Fruit fly (Drosophila melanogaster) whole organism, embryonic: ENCODE measurements around the gene Tps1.
A peak's percentile ranks its signal among the peaks of the same experiment; 100 is the strongest.

Source experiments
- BEAF-32 ChIP-seq: fragments of 200-800 bp; sonication (Bioruptor generic); optimal IDR thresholded peaks from 3 replicates; lab custom pipeline; 2017; ENCODE audit warnings: missing biosample characterization, missing genetic modification characterization, mild to moderate bottlenecking, moderate library complexity, missing genetic modification reagents
- C15 ChIP-seq: fragments of 200-800 bp; sonication (Bioruptor generic); IDR thresholded peaks from 3 replicates; pipeline ENCODE4 v1.3.6; 2022; ENCODE audit warnings: missing biosample characterization, missing genetic modification characterization
- CG10267 ChIP-seq: fragments of 200-800 bp; sonication (Bioruptor generic); optimal IDR thresholded peaks from 2 replicates; lab custom pipeline; 2018; ENCODE audit warnings: missing biosample characterization, mild to moderate bottlenecking, missing genetic modification characterization, moderate library complexity
- CG11723 ChIP-seq: fragments of 200-800 bp; sonication (Bioruptor generic); optimal IDR thresholded peaks from 2 replicates; lab custom pipeline; 2017; ENCODE audit warnings: missing biosample characterization, mild to moderate bottlenecking, missing genetic modification characterization
- CG1233 ChIP-seq: fragments of 200-800 bp; sonication (Bioruptor generic); optimal IDR thresholded peaks from 4 replicates; lab custom pipeline; 2018; ENCODE audit warnings: missing biosample characterization, mild to moderate bottlenecking, missing genetic modification characterization
- CG12769 ChIP-seq: fragments of 200-800 bp; sonication (Bioruptor generic); optimal IDR thresholded peaks from 2 replicates; lab custom pipeline; 2019; ENCODE audit warnings: missing biosample characterization, mild to moderate bottlenecking, missing genetic modification characterization, moderate library complexity
- CG13287 ChIP-seq: fragments of 200-800 bp; sonication (Bioruptor generic); IDR thresholded peaks from 2 replicates; pipeline ENCODE4 v1.3.6; 2022; ENCODE audit warnings: missing biosample characterization, missing genetic modification characterization; ENCODE audit not compliant: partially characterized antibody
- CG13624 ChIP-seq: fragments of 200-800 bp; sonication (Bioruptor generic); optimal IDR thresholded peaks from 2 replicates; lab custom pipeline; 2016; ENCODE audit warnings: missing biosample characterization, missing genetic modification characterization
- CG14710 ChIP-seq: fragments of 200-800 bp; sonication (Bioruptor generic); optimal IDR thresholded peaks from 3 replicates; lab custom pipeline; 2019; ENCODE audit warnings: missing biosample characterization, mild to moderate bottlenecking, missing genetic modification characterization, moderate library complexity
- CG16813 ChIP-seq: fragments of 200-800 bp; sonication (Bioruptor generic); IDR thresholded peaks from 3 replicates; pipeline ENCODE4 v1.3.6; 2022; ENCODE audit warnings: missing biosample characterization, missing genetic modification characterization; ENCODE audit not compliant: partially characterized antibody
- CG16863 ChIP-seq: fragments of 200-800 bp; sonication (Bioruptor generic); optimal IDR thresholded peaks from 3 replicates; lab custom pipeline; 2016; ENCODE audit warnings: missing biosample characterization, missing genetic modification characterization
- CG17186 ChIP-seq: fragments of 200-800 bp; sonication (Bioruptor generic); optimal IDR thresholded peaks from 3 replicates; lab custom pipeline; 2017; ENCODE audit warnings: missing biosample characterization, missing genetic modification reagents, missing genetic modification characterization
- CG2116 ChIP-seq: fragments of 200-800 bp; sonication (Bioruptor generic); optimal IDR thresholded peaks from 3 replicates; lab custom pipeline; 2018; ENCODE audit warnings: missing biosample characterization, mild to moderate bottlenecking, missing genetic modification characterization
- CG43689 ChIP-seq: fragments of 200-800 bp; sonication (Bioruptor generic); IDR thresholded peaks from 2 replicates; pipeline ENCODE4 v1.3.6; 2022; ENCODE audit warnings: missing biosample characterization, missing genetic modification characterization
- CG4617 ChIP-seq: fragments of 200-800 bp; sonication (Bioruptor generic); optimal IDR thresholded peaks from 3 replicates; lab custom pipeline; 2016; ENCODE audit warnings: missing biosample characterization, missing genetic modification characterization, borderline replicate concordance
- CG7928 ChIP-seq: fragments of 200-800 bp; sonication (Bioruptor generic); optimal IDR thresholded peaks from 2 replicates; lab custom pipeline; 2017; ENCODE audit warnings: missing biosample characterization, mild to moderate bottlenecking, missing genetic modification characterization
- CG9797 ChIP-seq: fragments of 200-800 bp; sonication (Bioruptor generic); optimal IDR thresholded peaks from 3 replicates; lab custom pipeline; 2018; ENCODE audit warnings: missing biosample characterization, mild to moderate bottlenecking, missing genetic modification characterization
- Dll ChIP-seq: fragments of 200-800 bp; sonication (Bioruptor generic); IDR thresholded peaks from 4 replicates; pipeline ENCODE4 v1.3.6; 2022; ENCODE audit warnings: missing biosample characterization, missing genetic modification characterization; ENCODE audit not compliant: partially characterized antibody
- Dp ChIP-seq: fragments of 200-800 bp; sonication (Bioruptor generic); optimal IDR thresholded peaks from 2 replicates; lab custom pipeline; 2018; ENCODE audit warnings: missing biosample characterization, mild to moderate bottlenecking, missing genetic modification characterization, moderate library complexity
- Dref ChIP-seq: fragments of 200-800 bp; sonication (Bioruptor generic); IDR thresholded peaks from 2 replicates; pipeline ENCODE4 v1.3.6; 2022; ENCODE audit warnings: missing biosample characterization, missing genetic modification characterization
- GATAe ChIP-seq: fragments of 200-800 bp; sonication (Bioruptor generic); conservative IDR thresholded peaks from 2 replicates; pipeline ENCODE4 v1.3.6; 2022; ENCODE audit warnings: missing biosample characterization, missing genetic modification characterization
- HLH4C ChIP-seq: fragments of 200-800 bp; sonication (Bioruptor generic); IDR thresholded peaks from 3 replicates; pipeline ENCODE4 v1.3.6; 2022; ENCODE audit warnings: missing biosample characterization, missing genetic modification characterization; ENCODE audit not compliant: partially characterized antibody
- HLH54F ChIP-seq: fragments of 200-800 bp; sonication (Bioruptor generic); optimal IDR thresholded peaks from 3 replicates; lab custom pipeline; 2016; ENCODE audit warnings: missing biosample characterization, missing genetic modification characterization
- Hand ChIP-seq: fragments of 200-800 bp; sonication (Bioruptor generic); optimal IDR thresholded peaks from 2 replicates; lab custom pipeline; 2017; ENCODE audit warnings: mild to moderate bottlenecking, missing biosample characterization, missing genetic modification reagents, missing genetic modification characterization
- Lhr ChIP-seq: fragments of 200-800 bp; sonication (Bioruptor generic); optimal IDR thresholded peaks from 3 replicates; lab custom pipeline; 2017; ENCODE audit warnings: mild to moderate bottlenecking, missing biosample characterization, missing genetic modification reagents, missing genetic modification characterization
- MBD-R2 ChIP-seq: fragments of 200-800 bp; sonication (Bioruptor generic); IDR thresholded peaks from 2 replicates; pipeline ENCODE4 v1.3.6; 2022; ENCODE audit warnings: missing biosample characterization, missing genetic modification characterization
- MESR4 ChIP-seq: fragments of 200-800 bp; sonication (Bioruptor generic); optimal IDR thresholded peaks from 2 replicates; lab custom pipeline; 2018; ENCODE audit warnings: missing biosample characterization, mild to moderate bottlenecking, missing genetic modification characterization, moderate library complexity
- Med ChIP-seq: fragments of 200-800 bp; sonication (Bioruptor generic); peaks from one replicate; lab custom pipeline; 2016; ENCODE audit warnings: missing biosample characterization, missing genetic modification characterization, mild to moderate bottlenecking, inconsistent platforms, moderate library complexity
- Myb ChIP-seq: fragments of 200-800 bp; sonication (Bioruptor generic); optimal IDR thresholded peaks from 2 replicates; lab custom pipeline; 2016; ENCODE audit warnings: missing biosample characterization, missing genetic modification characterization
- Scr ChIP-seq: fragments of 200-800 bp; sonication (Bioruptor generic); IDR thresholded peaks from 2 replicates; pipeline ENCODE4 v1.3.6; 2022; ENCODE audit warnings: missing biosample characterization, missing genetic modification characterization; ENCODE audit not compliant: partially characterized antibody
- amos ChIP-seq: fragments of 200-800 bp; sonication (Bioruptor generic); IDR thresholded peaks from 2 replicates; pipeline ENCODE4 v1.3.6; 2022; ENCODE audit warnings: missing biosample characterization, missing genetic modification characterization; ENCODE audit not compliant: partially characterized antibody
- bbx ChIP-seq: fragments of 200-800 bp; sonication (Bioruptor generic); IDR thresholded peaks from 2 replicates; pipeline ENCODE4 v1.3.6; 2022; ENCODE audit warnings: missing biosample characterization, missing genetic modification characterization; ENCODE audit not compliant: partially characterized antibody
- cg ChIP-seq: fragments of 200-800 bp; sonication (Bioruptor generic); optimal IDR thresholded peaks from 3 replicates; lab custom pipeline; 2019; ENCODE audit warnings: missing biosample characterization, mild to moderate bottlenecking, missing genetic modification characterization, moderate library complexity
- chinmo ChIP-seq: fragments of 200-800 bp; sonication (Bioruptor generic); IDR thresholded peaks from 4 replicates; pipeline ENCODE4 v1.3.6; 2022; ENCODE audit warnings: missing biosample characterization, missing genetic modification characterization; ENCODE audit not compliant: partially characterized antibody
- crp ChIP-seq, 2 experiments: fragments of 200-800 bp; sonication (Bioruptor generic); optimal IDR thresholded peaks; 2 replicates in 1 of 2; 3 replicates in 1 of 2; lab custom pipeline; 2017; ENCODE audit warnings: missing biosample characterization in 2 of 2, missing genetic modification characterization in 2 of 2, mild to moderate bottlenecking in 1 of 2, moderate library complexity in 1 of 2
- esg ChIP-seq: fragments of 200-800 bp; sonication (Bioruptor generic); conservative IDR thresholded peaks from 2 replicates; pipeline ENCODE4 v1.3.6; 2022; ENCODE audit warnings: missing biosample characterization, missing genetic modification characterization
- gcm2 ChIP-seq: fragments of 200-800 bp; sonication (Bioruptor generic); optimal IDR thresholded peaks from 2 replicates; lab custom pipeline; 2016; ENCODE audit warnings: missing biosample characterization, missing genetic modification characterization
- grn ChIP-seq: fragments of 200-800 bp; sonication (Bioruptor generic); optimal IDR thresholded peaks from 3 replicates; lab custom pipeline; 2017; ENCODE audit warnings: missing biosample characterization, missing genetic modification characterization
- kay ChIP-seq: fragments of 200-800 bp; sonication (Bioruptor generic); optimal IDR thresholded peaks from 2 replicates; lab custom pipeline; 2016; ENCODE audit warnings: missing biosample characterization, missing genetic modification characterization
- knrl ChIP-seq: fragments of 200-800 bp; sonication (Bioruptor generic); IDR thresholded peaks from 3 replicates; pipeline ENCODE4 v1.3.6; 2022; ENCODE audit warnings: missing biosample characterization, missing genetic modification characterization; ENCODE audit not compliant: partially characterized antibody
- pb ChIP-seq: fragments of 200-800 bp; sonication (Bioruptor generic); optimal IDR thresholded peaks from 3 replicates; lab custom pipeline; 2016; ENCODE audit warnings: missing biosample characterization, missing genetic modification characterization
- ro ChIP-seq: fragments of 200-800 bp; sonication (Bioruptor generic); IDR thresholded peaks from 2 replicates; pipeline ENCODE4 v1.3.6; 2022; ENCODE audit warnings: missing biosample characterization, missing genetic modification characterization
- sim ChIP-seq: fragments of 200-800 bp; sonication (Bioruptor generic); IDR thresholded peaks from 2 replicates; pipeline ENCODE4 v1.3.6; 2022; ENCODE audit warnings: missing biosample characterization, missing genetic modification characterization
- stwl ChIP-seq: fragments of 200-800 bp; sonication (Bioruptor generic); optimal IDR thresholded peaks from 3 replicates; lab custom pipeline; 2018; ENCODE audit warnings: missing biosample characterization, mild to moderate bottlenecking, missing genetic modification characterization, moderate library complexity
- trem ChIP-seq: fragments of 200-800 bp; optimal IDR thresholded peaks from 3 replicates; lab custom pipeline; 2019; ENCODE audit warnings: missing biosample characterization, mild to moderate bottlenecking, missing genetic modification characterization, moderate library complexity

The Tps1 gene

dm6 chr2L:4385387-4386279 is 2.5 kb upstream of the Tps1 start, which contains the start of gene Vps53 (continued):
- no peak for TF ChIP-seq CG10267 (tag; lab: Kevin White, UChicago)
- TF ChIP-seq pb (GFP tag; lab: Kevin White, UChicago): no peak
- no peak for TF ChIP-seq CG1233 (GFP tag; lab: Kevin White, UChicago)
- TF ChIP-seq Dref: peak; percentile 69
- peak; percentile 24 for TF ChIP-seq stwl (tag; lab: Kevin White, UChicago)
- TF ChIP-seq CG16863 (GFP tag; lab: Kevin White, UChicago): no peak
- TF ChIP-seq GATAe (GFP tag; lab: Robert Waterston, UW): peak; percentile 48; the same call in 1 of the 2 replicates
- TF ChIP-seq Scr (GFP tag; lab: Robert Waterston, UW): peak; percentile 35; the same call in 1 of the 2 replicates
- TF ChIP-seq amos: peak; percentile 30; the same call in 1 of the 2 replicates
- peak; percentile 7 for TF ChIP-seq Myb (GFP tag; lab: Kevin White, UChicago)
- TF ChIP-seq CG16813 (GFP tag; lab: Robert Waterston, UW): peak; percentile 32; the same call in 1 of the 3 replicates
- peak; percentile 77 for TF ChIP-seq grn
- no peak for TF ChIP-seq kay (GFP tag; lab: Kevin White, UChicago)
- TF ChIP-seq sim (GFP tag; lab: Robert Waterston, UW): no peak
- TF ChIP-seq CG43689 (GFP tag; lab: Robert Waterston, UW): no peak
- peak; percentile 11 for TF ChIP-seq CG14710 (tag; lab: Kevin White, UChicago)
- TF ChIP-seq BEAF-32 (GFP tag; lab: Kevin White, UChicago): peak; percentile 54
- TF ChIP-seq Med (GFP tag; lab: Kevin White, UChicago): peak; percentile 20
- peak; percentile 100 for TF ChIP-seq CG17186
- no peak; the same call in 1 of the 2 replicates for TF ChIP-seq MBD-R2 (GFP tag; lab: Robert Waterston, UW)
- peak; percentile 47 for TF ChIP-seq bbx (GFP tag; lab: Robert Waterston, UW)
- no peak for TF ChIP-seq CG11723 (GFP tag; lab: Kevin White, UChicago)
- no peak for TF ChIP-seq knrl (GFP tag; lab: Robert Waterston, UW)
- TF ChIP-seq CG2116 (GFP tag; lab: Kevin White, UChicago): peak; percentile 30
- peak; percentile 61 for TF ChIP-seq CG13287 (GFP tag; lab: Robert Waterston, UW)
- TF ChIP-seq CG7928: peak; percentile 88
- TF ChIP-seq CG9797: no peak
- 0 out of 4 replicates have a peak, but pooled peaks have one; percentile 55 for TF ChIP-seq chinmo
- TF ChIP-seq MESR4 (GFP tag; lab: Kevin White, UChicago): peak; percentile 59

dm6 chr2L:4386926-4387550 is 1.1 kb upstream of the Tps1 start, which contains the start of gene Psf2:
Gene Psf2, minus strand, starts transcription at chr2L:4387356.
- TF ChIP-seq Hand (GFP tag; lab: Kevin White, UChicago): no peak
- no peak for TF ChIP-seq C15 (GFP tag; lab: Robert Waterston, UW)
- TF ChIP-seq Dp: peak; percentile 60
- peak; percentile 80 for TF ChIP-seq Med (GFP tag; lab: Kevin White, UChicago)
- peak; percentile 27 for TF ChIP-seq CG4617 (GFP tag; lab: Kevin White, UChicago)
- peak; percentile 21 for TF ChIP-seq Lhr (GFP tag; lab: Kevin White, UChicago)
- peak; percentile 58; the same call in 2 of the 4 replicates for TF ChIP-seq Dll (GFP tag; lab: Robert Waterston, UW)
- no peak for TF ChIP-seq ro (GFP tag; lab: Robert Waterston, UW)
- TF ChIP-seq gcm2 (GFP tag; lab: Kevin White, UChicago): no peak
- peak; percentile 37 for TF ChIP-seq trem (tag; lab: Kevin White, UChicago)
- peak; percentile 71 for TF ChIP-seq HLH4C (GFP tag; lab: Robert Waterston, UW)
- TF ChIP-seq CG17186: peak; percentile 73
- peak in 1 of 2 experiments; percentile 27 for TF ChIP-seq crp (GFP tag; optimal IDR thresholded peaks at IDR 0.05; lab: Kevin White, UChicago)
- peak; percentile 23 for TF ChIP-seq CG13624 (GFP tag; lab: Kevin White, UChicago)
- TF ChIP-seq esg (GFP tag; lab: Robert Waterston, UW): no peak
- TF ChIP-seq HLH54F: no peak
- TF ChIP-seq cg (GFP tag; lab: Kevin White, UChicago): no peak
- TF ChIP-seq CG12769 (tag; lab: Kevin White, UChicago): no peak
